Worm (Caenorhabditis elegans) whole organism, young adult: ENCODE data around the gene T22C8.1.

Experiments
- B0019.2 ChIP-seq: fragments of 200-800 bp; sonication (Bioruptor generic); conservative IDR thresholded peaks from 2 replicates; pipeline ENCODE4 v1.3.6; 2022; ENCODE audit warnings: missing genetic modification reagents, missing genetic modification characterization, missing compliant biosample characterization
- C17E4.6 ChIP-seq: fragments of 200-800 bp; sonication (Bioruptor generic); IDR thresholded peaks from 2 replicates; pipeline ENCODE4 v1.3.6; 2022; ENCODE audit warnings: missing genetic modification reagents, missing genetic modification characterization, missing compliant biosample characterization
- D2030.7 ChIP-seq: fragments of 200-800 bp; sonication (Bioruptor generic); IDR thresholded peaks from 2 replicates; pipeline ENCODE4 v1.3.6; 2022; ENCODE audit warnings: missing genetic modification reagents, missing genetic modification characterization, missing compliant biosample characterization
- F23B12.7 ChIP-seq: sonication (generic microtip); optimal IDR thresholded peaks from 2 replicates; lab custom pipeline; 2017; ENCODE audit warnings: missing genetic modification characterization, mild to moderate bottlenecking, missing compliant biosample characterization, antibody characterized with exemption, moderate library complexity; ENCODE audit not compliant: insufficient read depth
- F33H1.4 ChIP-seq: fragments of 200-800 bp; sonication (Bioruptor generic); IDR thresholded peaks from 2 replicates; pipeline ENCODE4 v1.3.6; 2022; ENCODE audit warnings: missing genetic modification reagents, missing genetic modification characterization, missing compliant biosample characterization
- F49E8.2 ChIP-seq: sonication (generic microtip); optimal IDR thresholded peaks from 3 replicates; lab custom pipeline; 2017; ENCODE audit warnings: missing genetic modification characterization, mild to moderate bottlenecking, missing compliant biosample characterization, antibody characterized with exemption, moderate library complexity; ENCODE audit not compliant: insufficient read depth
- F55B11.4 ChIP-seq: sonication (generic microtip); optimal IDR thresholded peaks from 2 replicates; lab custom pipeline; 2016; ENCODE audit warnings: missing compliant biosample characterization, missing genetic modification characterization, borderline replicate concordance; ENCODE audit not compliant: insufficient read depth
- F57C9.4 ChIP-seq: sonication (generic microtip); optimal IDR thresholded peaks from 2 replicates; lab custom pipeline; 2017; ENCODE audit warnings: mild to moderate bottlenecking, missing genetic modification characterization, missing compliant biosample characterization
- T07F8.4 ChIP-seq: sonication (generic microtip); optimal IDR thresholded peaks from 2 replicates; lab custom pipeline; 2016; ENCODE audit warnings: mild to moderate bottlenecking, missing genetic modification characterization, moderate library complexity, missing compliant biosample characterization
- T26A5.8 ChIP-seq: sonication (generic microtip); optimal IDR thresholded peaks from 2 replicates; lab custom pipeline; 2016; ENCODE audit warnings: missing genetic modification characterization, missing compliant biosample characterization
- Y53F4B.3 ChIP-seq: fragments of 200-800 bp; sonication (Bioruptor generic); IDR thresholded peaks from 2 replicates; pipeline ENCODE4 v1.3.6; 2022; ENCODE audit warnings: missing genetic modification reagents, missing genetic modification characterization, missing compliant biosample characterization
- Y95B8A.8 ChIP-seq: fragments of 200-800 bp; sonication (Bioruptor generic); IDR thresholded peaks from 2 replicates; pipeline ENCODE4 v1.3.6; 2022; ENCODE audit warnings: missing genetic modification reagents, missing genetic modification characterization, missing compliant biosample characterization
- ZK185.1 ChIP-seq: sonication (generic microtip); optimal IDR thresholded peaks from 2 replicates; lab custom pipeline; 2016; ENCODE audit warnings: mild to moderate bottlenecking, missing genetic modification characterization, missing compliant biosample characterization; ENCODE audit not compliant: poor library complexity, severe bottlenecking
- aptf-3 ChIP-seq: fragments of 200-800 bp; sonication (Bioruptor generic); IDR thresholded peaks from 2 replicates; pipeline ENCODE4 v1.3.6; 2022; ENCODE audit warnings: missing genetic modification characterization, missing compliant biosample characterization
- ccch-3 ChIP-seq: fragments of 200-800 bp; sonication (Bioruptor generic); optimal IDR thresholded peaks from 2 replicates; lab custom pipeline; 2018; ENCODE audit warnings: mild to moderate bottlenecking, missing genetic modification characterization, missing compliant biosample characterization
- cebp-1 ChIP-seq, 2 experiments: fragments of 200-800 bp in 1 of 2; sonication (Bioruptor generic) in 1 of 2; sonication (generic microtip) in 1 of 2; IDR thresholded peaks in 1 of 2; optimal IDR thresholded peaks in 1 of 2; 2 replicates each; pipeline versions ENCODE4 v1.3.6 to Lab custom; 2017 to 2022; ENCODE audit warnings: missing compliant biosample characterization in 2 of 2, missing genetic modification characterization in 2 of 2, mild to moderate bottlenecking in 1 of 2, missing genetic modification reagents in 1 of 2, moderate library complexity in 1 of 2
- cebp-2 ChIP-seq: fragments of 200-800 bp; sonication (Bioruptor generic); IDR thresholded peaks from 2 replicates; pipeline ENCODE4 v1.3.6; 2022; ENCODE audit warnings: missing genetic modification characterization, missing compliant biosample characterization
- ceh-91 ChIP-seq: fragments of 200-800 bp; sonication (Bioruptor generic); IDR thresholded peaks from 2 replicates; pipeline ENCODE4 v1.3.6; 2022; ENCODE audit warnings: missing genetic modification reagents, missing genetic modification characterization, missing compliant biosample characterization
- chd-7 ChIP-seq: sonication (generic microtip); optimal IDR thresholded peaks from 2 replicates; lab custom pipeline; 2016; ENCODE audit warnings: mild to moderate bottlenecking, missing genetic modification characterization, moderate library complexity, missing compliant biosample characterization
- dox-1 ChIP-seq: fragments of 200-800 bp; sonication (Bioruptor generic); IDR thresholded peaks from 2 replicates; pipeline ENCODE4 v1.3.6; 2022; ENCODE audit warnings: missing genetic modification reagents, missing genetic modification characterization, missing compliant biosample characterization
- dpff-1 ChIP-seq: sonication (generic microtip); optimal IDR thresholded peaks from 2 replicates; lab custom pipeline; 2017; ENCODE audit warnings: mild to moderate bottlenecking, missing genetic modification characterization, missing compliant biosample characterization
- dpl-1 ChIP-seq: fragments of 150-350 bp; optimal IDR thresholded peaks from 2 replicates; lab custom pipeline; 2014; ENCODE audit warnings: missing biosample characterization, missing genetic modification reagents, missing genetic modification characterization
- egl-18 ChIP-seq: fragments of 200-800 bp; sonication (Bioruptor generic); IDR thresholded peaks from 2 replicates; pipeline ENCODE4 v1.3.6; 2022; ENCODE audit warnings: missing genetic modification reagents, missing genetic modification characterization, missing compliant biosample characterization
- egl-44 ChIP-seq: fragments of 200-800 bp; sonication (Bioruptor generic); IDR thresholded peaks from 2 replicates; pipeline ENCODE4 v1.3.6; 2022; ENCODE audit warnings: missing genetic modification reagents, missing genetic modification characterization, missing compliant biosample characterization
- ekl-4 ChIP-seq: fragments of 200-800 bp; sonication (Bioruptor generic); IDR thresholded peaks from 2 replicates; pipeline ENCODE4 v1.3.6; 2022; ENCODE audit warnings: missing genetic modification reagents, missing genetic modification characterization, missing compliant biosample characterization
- ets-4 ChIP-seq: fragments of 200-800 bp; sonication (Bioruptor generic); optimal IDR thresholded peaks from 2 replicates; lab custom pipeline; 2018; ENCODE audit warnings: mild to moderate bottlenecking, missing genetic modification characterization, missing compliant biosample characterization
- hlh-26 ChIP-seq: fragments of 200-800 bp; sonication (Bioruptor generic); conservative IDR thresholded peaks from 2 replicates; pipeline ENCODE4 v1.3.6; 2022; ENCODE audit warnings: missing genetic modification reagents, missing genetic modification characterization, missing compliant biosample characterization
- let-526 ChIP-seq: fragments of 200-800 bp; sonication (Bioruptor generic); IDR thresholded peaks from 2 replicates; pipeline ENCODE4 v1.3.6; 2022; ENCODE audit warnings: missing genetic modification reagents, missing genetic modification characterization, missing compliant biosample characterization
- lin-35 ChIP-seq, 3 experiments: fragments of 150-350 bp in 2 of 3; sonication (generic microtip) in 1 of 3; optimal IDR thresholded peaks; 2 replicates each; lab custom pipeline; 2014 to 2018; ENCODE audit warnings: missing biosample characterization in 3 of 3, missing genetic modification characterization in 3 of 3, missing genetic modification reagents in 3 of 3
- lin-40 ChIP-seq: sonication (generic microtip); optimal IDR thresholded peaks from 2 replicates; lab custom pipeline; 2016; ENCODE audit warnings: missing genetic modification characterization, mild to moderate bottlenecking, missing compliant biosample characterization, missing genotype, missing genetic modification reagents
- madf-3 ChIP-seq: fragments of 200-800 bp; sonication (Bioruptor generic); IDR thresholded peaks from 2 replicates; pipeline ENCODE4 v1.3.6; 2022; ENCODE audit warnings: missing genetic modification reagents, missing genetic modification characterization, missing compliant biosample characterization
- madf-6 ChIP-seq: fragments of 200-800 bp; sonication (Bioruptor generic); IDR thresholded peaks from 2 replicates; pipeline ENCODE4 v1.3.6; 2022; ENCODE audit warnings: missing genetic modification reagents, missing genetic modification characterization, missing compliant biosample characterization
- mcd-1 ChIP-seq: fragments of 200-800 bp; sonication (Bioruptor generic); IDR thresholded peaks from 2 replicates; pipeline ENCODE4 v1.3.6; 2022; ENCODE audit warnings: missing genetic modification reagents, missing genetic modification characterization, missing compliant biosample characterization
- nfyb-1 ChIP-seq: fragments of 200-800 bp; sonication (Bioruptor generic); IDR thresholded peaks from 2 replicates; pipeline ENCODE4 v1.3.6; 2022; ENCODE audit warnings: missing genetic modification reagents, missing genetic modification characterization, missing compliant biosample characterization
- rcor-1 ChIP-seq: fragments of 200-800 bp; sonication (Bioruptor generic); IDR thresholded peaks from 2 replicates; pipeline ENCODE4 v1.3.6; 2022; ENCODE audit warnings: missing genetic modification reagents, missing genetic modification characterization, missing compliant biosample characterization
- snpc-1.1 ChIP-seq: sonication (generic microtip); optimal IDR thresholded peaks from 2 replicates; lab custom pipeline; 2017; ENCODE audit warnings: missing genetic modification characterization, mild to moderate bottlenecking, missing compliant biosample characterization, antibody characterized with exemption, moderate library complexity, missing genotype, missing genetic modification reagents; ENCODE audit not compliant: insufficient read depth
- snpc-1.3 ChIP-seq: sonication (generic microtip); optimal IDR thresholded peaks from 2 replicates; lab custom pipeline; 2017; ENCODE audit warnings: missing genetic modification characterization, mild to moderate bottlenecking, missing compliant biosample characterization, antibody characterized with exemption, moderate library complexity, missing genotype, missing genetic modification reagents; ENCODE audit not compliant: insufficient read depth
- snpc-3.4 ChIP-seq: sonication (generic microtip); optimal IDR thresholded peaks from 2 replicates; lab custom pipeline; 2017; ENCODE audit warnings: missing genetic modification characterization, mild to moderate bottlenecking, missing compliant biosample characterization, antibody characterized with exemption, moderate library complexity, missing genotype, missing genetic modification reagents
- snpc-4 ChIP-seq, 5 experiments: fragments of 150-350 bp in 1 of 5; sonication (generic microtip) in 4 of 5; optimal IDR thresholded peaks; 2 replicates each; lab custom pipeline; 2014 to 2018; ENCODE audit warnings: missing genetic modification characterization in 5 of 5, missing biosample characterization in 3 of 5, antibody characterized with exemption in 2 of 5, mild to moderate bottlenecking in 2 of 5, missing compliant biosample characterization in 2 of 5, missing genotype in 2 of 5, moderate library complexity in 2 of 5, missing genetic modification reagents in 1 of 5
- tbp1 ChIP-seq: fragments of 200-800 bp; sonication (Bioruptor generic); optimal IDR thresholded peaks from 2 replicates; lab custom pipeline; 2018; ENCODE audit warnings: mild to moderate bottlenecking, missing genetic modification characterization, missing compliant biosample characterization
- tlf-1 ChIP-seq: fragments of 200-800 bp; sonication (Bioruptor generic); optimal IDR thresholded peaks from 2 replicates; lab custom pipeline; 2018; ENCODE audit warnings: mild to moderate bottlenecking, missing genetic modification characterization, missing compliant biosample characterization
- unc-130 ChIP-seq: sonication (generic microtip); optimal IDR thresholded peaks from 2 replicates; lab custom pipeline; 2016; ENCODE audit warnings: missing genetic modification reagents, missing genetic modification characterization, missing compliant biosample characterization
- xnd-1 ChIP-seq: sonication (generic microtip); optimal IDR thresholded peaks from 2 replicates; lab custom pipeline; 2016; ENCODE audit warnings: missing genotype, missing genetic modification reagents, missing genetic modification characterization, missing compliant biosample characterization
- ztf-26 ChIP-seq: sonication (generic microtip); optimal IDR thresholded peaks from 2 replicates; lab custom pipeline; 2017; ENCODE audit warnings: missing genetic modification characterization, missing compliant biosample characterization

T22C8.1 gene

ce11 chrII:8573044-8573443, 39.5 kb upstream of the T22C8.1 start, which contains the start of gene F54C9.7 (continued):
- no peak for TF ChIP-seq tbp1 (GFP tag; lab: Kevin White, UChicago)
- TF ChIP-seq aptf-3 (GFP tag; lab: Robert Waterston, UW) = no peak
- TF ChIP-seq ztf-26 (tag; lab: Kevin White, UChicago) = no peak
- no peak for TF ChIP-seq F33H1.4

ce11 chrII:8575184-8575583, 37.4 kb upstream of the T22C8.1 start, which contains the start of gene puf-5:
Gene puf-5 (plus strand): TSS chrII:8575541.
- TF ChIP-seq ccch-3 (no peak), T26A5.8 (tag; lab: Kevin White, UChicago) (no peak), dox-1 (0 out of 2 replicates have a peak, but pooled peaks have one; percentile 11), F49E8.2 (tag; lab: Kevin White, UChicago) (peak; percentile 73), snpc-1.3 (tag; lab: Kevin White, UChicago) (peak; percentile 17), B0019.2 (GFP tag; lab: Robert Waterston, UW) (no peak), snpc-4 (GFP tag; optimal IDR thresholded peaks at IDR 0.05; lab: Kevin White, UChicago) (peak; percentile 21), snpc-4 (tag; optimal IDR thresholded peaks at IDR 0.05; lab: Kevin White, UChicago) (peak in 1 of 4 experiments; percentile 22), chd-7 (tag; lab: Kevin White, UChicago) (no peak), tlf-1 (GFP tag; lab: Kevin White, UChicago) (peak; percentile 25), egl-18 (no peak), ekl-4 (GFP tag; lab: Robert Waterston, UW) (0 out of 2 replicates have a peak, but pooled peaks have one; percentile 41), egl-44 (GFP tag; lab: Robert Waterston, UW) (no peak), lin-35 (GFP tag; optimal IDR thresholded peaks at IDR 0.05; lab: Kevin White, UChicago) (peak in 1 of 3 experiments; percentile 2), T07F8.4 (tag; lab: Kevin White, UChicago) (no peak), unc-130 (GFP tag; lab: Kevin White, UChicago) (peak; percentile 29), snpc-1.1 (tag; lab: Kevin White, UChicago) (peak; percentile 78), ceh-91 (GFP tag; lab: Robert Waterston, UW) (peak; percentile 70), F23B12.7 (tag; lab: Kevin White, UChicago) (no peak), rcor-1 (GFP tag; lab: Robert Waterston, UW) (no peak), snpc-3.4 (peak; percentile 78), ZK185.1 (tag; lab: Kevin White, UChicago) (no peak), Y53F4B.3 (GFP tag; lab: Robert Waterston, UW) (no peak), nfyb-1 (no peak), tbp1 (GFP tag; lab: Kevin White, UChicago) (peak; percentile 15), hlh-26 (GFP tag; lab: Robert Waterston, UW) (no peak), dpl-1 (peak; percentile 63), madf-3 (GFP tag; lab: Robert Waterston, UW) (no peak), cebp-2 (GFP tag; lab: Robert Waterston, UW) (no peak), ets-4 (GFP tag; lab: Kevin White, UChicago) (no peak), let-526 (GFP tag; lab: Robert Waterston, UW) (no peak), xnd-1 (tag; lab: Kevin White, UChicago) (peak; percentile 85), aptf-3 (GFP tag; lab: Robert Waterston, UW) (no peak), D2030.7 (GFP tag; lab: Robert Waterston, UW) (peak; percentile 79), cebp-1 (GFP tag; IDR thresholded peaks at IDR 0.05; lab: Robert Waterston, UW) (no peak), cebp-1 (tag; optimal IDR thresholded peaks at IDR 0.05; lab: Kevin White, UChicago) (no peak), mcd-1 (GFP tag; lab: Robert Waterston, UW) (no peak), dpff-1 (no peak), F55B11.4 (no peak), Y95B8A.8 (GFP tag; lab: Robert Waterston, UW) (0 out of 2 replicates have a peak, but pooled peaks have one; percentile 56), lin-40 (tag; lab: Kevin White, UChicago) (no peak), madf-6 (GFP tag; lab: Robert Waterston, UW) (peak; percentile 94), F57C9.4 (no peak), C17E4.6 (no peak)
